Fruit fly (Drosophila melanogaster): ENCODE measurements around the gene Col4a1.

- TF ChIP-seq CG8478 (optimal IDR thresholded peaks at IDR 0.05) = no peak
- no peak for TF ChIP-seq CTCF (optimal IDR thresholded peaks at IDR 0.05)
Observed at dm6 chr2L:5037402-5037860, 8.0 kb downstream of the Col4a1 start, which contains the start of the genes CG14042 and SP555.

Data from S2 (cell line).